Worm (Caenorhabditis elegans) whole organism, mixed stage, embryonic: ENCODE results near the gene F01D5.10.

Source experiments
- lin-13 ChIP-seq: fragments of 150-350 bp; optimal IDR thresholded peaks from 2 replicates; lab custom pipeline; 2014; ENCODE audit warnings: missing biosample characterization, missing genetic modification characterization
- unc-120 ChIP-seq: sonication (generic microtip); optimal IDR thresholded peaks from 2 replicates; lab custom pipeline; 2017; ENCODE audit warnings: missing genetic modification characterization, missing compliant biosample characterization; ENCODE audit not compliant: poor library complexity, severe bottlenecking

DNA sequence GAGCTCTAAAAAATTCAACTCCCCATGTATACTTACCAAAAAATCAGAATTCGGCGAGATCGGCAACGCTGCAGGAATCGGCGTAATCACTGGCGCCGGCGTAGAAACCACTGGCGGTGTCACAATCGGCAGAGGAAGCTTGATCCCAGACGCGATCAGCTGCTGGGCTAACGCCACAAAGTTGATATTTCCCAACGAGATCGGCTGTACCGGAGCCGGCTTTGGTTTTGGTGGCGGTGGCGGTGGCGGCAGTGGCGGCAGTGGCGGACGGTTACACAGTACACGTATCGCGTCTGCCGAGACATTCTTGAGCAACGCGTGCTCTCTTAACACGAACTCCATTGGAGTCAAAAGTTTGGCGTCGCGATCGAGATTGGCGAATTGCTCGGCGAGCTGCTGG is 13.4 kb upstream of the F01D5.10 start:
- TF ChIP-seq unc-120 (tag; lab: Kevin White, UChicago) = no peak
- no peak for TF ChIP-seq lin-13 (tag; lab: Kevin White, UChicago)
